Fruit fly (Drosophila melanogaster): ENCODE measurements around the gene CG5274.

Gene CG5274

dm6 chr3L:20401026-20401912 lies 26.2 kb downstream of the CG5274 start, which contains the start of gene trbl (continued):
- TF ChIP-seq CG12299 (tag; optimal IDR thresholded peaks at IDR 0.05): peak; percentile 60
- TF ChIP-seq CG10209 (GFP tag; optimal IDR thresholded peaks at IDR 0.05): no peak
- TF ChIP-seq usp (GFP tag; optimal IDR thresholded peaks at IDR 0.05): no peak
- peak; percentile 43 for TF ChIP-seq CG6765 (GFP tag; optimal IDR thresholded peaks at IDR 0.05)
- TF ChIP-seq CG13624 (GFP tag; optimal IDR thresholded peaks at IDR 0.05): peak; percentile 69
- no peak; the same call in 1 of the 2 replicates for TF ChIP-seq Adf1 (GFP tag; IDR thresholded peaks at IDR 0.05)
- no peak for TF ChIP-seq tin (GFP tag; optimal IDR thresholded peaks at IDR 0.05)
- TF ChIP-seq CTCF (GFP tag; optimal IDR thresholded peaks at IDR 0.05): peak; percentile 36
- TF ChIP-seq NC2β (GFP tag; optimal IDR thresholded peaks at IDR 0.05): peak; percentile 13
- no peak for TF ChIP-seq Awh (GFP tag; IDR thresholded peaks at IDR 0.05)
- TF ChIP-seq p53 (GFP tag; optimal IDR thresholded peaks at IDR 0.05): no peak
- TF ChIP-seq CG30403 (GFP tag; optimal IDR thresholded peaks at IDR 0.05): no peak
- no peak for TF ChIP-seq sug (tag; optimal IDR thresholded peaks at IDR 0.05)
- TF ChIP-seq CG32772 (GFP tag; IDR thresholded peaks at IDR 0.05): no peak
- peak; percentile 26 for TF ChIP-seq Max (GFP tag; optimal IDR thresholded peaks at IDR 0.05)
- no peak; the same call in 2 of the 3 replicates for TF ChIP-seq tgo (GFP tag; IDR thresholded peaks at IDR 0.05)
- no peak for TF ChIP-seq CG1024 (GFP tag; IDR thresholded peaks at IDR 0.05)
- peak; percentile 54 for TF ChIP-seq mirr (GFP tag; optimal IDR thresholded peaks at IDR 0.05)
- TF ChIP-seq CG12769 (tag; optimal IDR thresholded peaks at IDR 0.05): peak; percentile 40
- TF ChIP-seq chinmo (GFP tag; IDR thresholded peaks at IDR 0.05; ENCODE audit: partially characterized antibody): peak; percentile 98
- TF ChIP-seq Drgx (GFP tag; IDR thresholded peaks at IDR 0.05): no peak
- peak; percentile 18 for TF ChIP-seq tap (tag; optimal IDR thresholded peaks at IDR 0.05)
- TF ChIP-seq gsb-n (tag; optimal IDR thresholded peaks at IDR 0.05): no peak
- no peak for TF ChIP-seq CkIIα-i1 (GFP tag; IDR thresholded peaks at IDR 0.05)
- no peak for TF ChIP-seq repo (GFP tag; optimal IDR thresholded peaks at IDR 0.05)
- peak; percentile 35 for TF ChIP-seq grau (tag; optimal IDR thresholded peaks at IDR 0.05)
- no peak for TF ChIP-seq al (GFP tag; IDR thresholded peaks at IDR 0.05)
- TF ChIP-seq CG7786 (GFP tag; optimal IDR thresholded peaks at IDR 0.05): no peak
- TF ChIP-seq Med (GFP tag): peak; percentile 83
- no peak for TF ChIP-seq crol (GFP tag; IDR thresholded peaks at IDR 0.05)
- no peak for TF ChIP-seq toy (GFP tag; IDR thresholded peaks at IDR 0.05)
- peak; percentile 55 for TF ChIP-seq Dp (GFP tag; optimal IDR thresholded peaks at IDR 0.05)
- no peak for TF ChIP-seq CG13775 (GFP tag; optimal IDR thresholded peaks at IDR 0.05)
- no peak for TF ChIP-seq CG4730 (GFP tag; IDR thresholded peaks at IDR 0.05)
- TF ChIP-seq gfzf (GFP tag; optimal IDR thresholded peaks at IDR 0.05): peak; percentile 59
- no peak for TF ChIP-seq zfh2 (GFP tag; optimal IDR thresholded peaks at IDR 0.05)
- TF ChIP-seq CG1603 (tag; optimal IDR thresholded peaks at IDR 0.05): peak; percentile 27
- TF ChIP-seq Myb (GFP tag; optimal IDR thresholded peaks at IDR 0.05): peak; percentile 84
- no peak for TF ChIP-seq YL-1 (GFP tag; optimal IDR thresholded peaks at IDR 0.05)
- TF ChIP-seq Opbp (GFP tag; IDR thresholded peaks at IDR 0.05; ENCODE audit: partially characterized antibody): peak; percentile 86; the same call in 2 of the 3 replicates
- TF ChIP-seq C15 (GFP tag; IDR thresholded peaks at IDR 0.05): no peak
- TF ChIP-seq CG9215 (GFP tag; IDR thresholded peaks at IDR 0.05): no peak
- no peak for TF ChIP-seq sr (GFP tag; IDR thresholded peaks at IDR 0.05)
- peak; percentile 6 for TF ChIP-seq CG13424 (tag; optimal IDR thresholded peaks at IDR 0.05)
- TF ChIP-seq CG11723 (GFP tag; optimal IDR thresholded peaks at IDR 0.05): peak; percentile 25
- no peak for TF ChIP-seq CG30431 (GFP tag; optimal IDR thresholded peaks at IDR 0.05)
- peak; percentile 62; the same call in 1 of the 3 replicates for TF ChIP-seq z (GFP tag; IDR thresholded peaks at IDR 0.05)
- peak; percentile 59; the same call in 2 of the 3 replicates for TF ChIP-seq CG16813 (GFP tag; IDR thresholded peaks at IDR 0.05; ENCODE audit: partially characterized antibody)
- no peak for TF ChIP-seq CG10565 (GFP tag; optimal IDR thresholded peaks at IDR 0.05)
- TF ChIP-seq CG7357 (GFP tag; IDR thresholded peaks at IDR 0.05): no peak
- TF ChIP-seq jumu (GFP tag; optimal IDR thresholded peaks at IDR 0.05): no peak

Measured in whole organism, embryonic.